Worm (Caenorhabditis elegans): ENCODE measurements around the gene sly-1.

Gene sly-1

DNA sequence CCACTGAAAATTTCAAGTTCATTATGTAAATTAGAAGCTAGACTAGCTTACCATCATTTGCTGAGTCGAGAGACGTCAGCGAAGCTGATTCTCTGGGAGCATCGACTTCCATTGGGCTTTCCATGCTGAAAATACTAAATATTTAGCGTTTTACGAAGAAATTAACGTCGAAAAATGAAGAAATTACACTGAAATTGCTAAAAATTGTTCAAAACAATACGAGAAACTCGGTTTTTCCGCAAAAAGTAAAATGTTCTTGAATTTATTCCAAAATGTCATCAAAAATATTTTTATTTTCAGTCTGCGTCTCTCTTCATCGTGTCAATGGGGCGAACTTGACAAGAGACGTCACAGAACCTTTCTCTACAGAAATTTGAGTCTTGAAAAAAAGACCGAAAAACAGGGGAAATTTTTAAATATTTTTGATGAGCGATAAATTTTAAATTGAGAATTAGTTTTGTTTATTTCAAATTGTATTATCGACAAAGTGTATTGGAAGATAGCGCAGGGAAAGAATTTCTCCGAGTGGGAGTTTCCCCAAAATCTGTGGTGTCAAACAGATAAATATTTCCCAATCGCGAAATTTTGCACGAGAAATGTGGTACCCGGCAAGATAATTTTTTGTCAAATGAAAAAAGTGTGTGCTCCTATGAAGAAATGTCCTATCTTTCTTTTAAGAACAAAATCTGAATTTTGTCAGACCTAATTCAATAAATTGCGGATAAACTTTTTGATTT lies 46.3 kb upstream of the sly-1 start, which contains the start of gene ecps-1 (continued):
- TF ChIP-seq nfyb-1 (GFP tag; IDR thresholded peaks at IDR 0.05) = 0 out of 2 replicates have a peak, but pooled peaks have one; percentile 54

DNA sequence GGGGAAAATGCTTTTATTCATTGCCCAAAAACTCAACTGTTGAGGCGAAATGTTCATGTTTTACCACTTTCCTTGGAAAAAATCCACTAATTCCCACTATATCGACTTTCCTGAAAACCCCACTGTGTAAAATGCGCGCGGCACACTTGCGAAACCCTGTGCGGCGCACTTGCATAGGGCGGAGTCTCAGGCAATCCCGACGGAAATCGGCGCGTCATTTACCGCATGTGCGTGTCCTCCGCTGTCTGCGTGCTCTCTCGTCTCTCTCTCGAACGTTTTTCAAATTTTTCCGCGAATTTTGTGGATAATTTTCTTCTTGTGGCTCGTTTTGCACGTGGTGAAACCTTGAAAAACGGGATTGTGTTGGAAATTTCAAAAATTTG lies 45.7 kb upstream of the sly-1 start, which contains the start of gene atx-2:
atx-2 (plus strand) TSS at position 226 of the 383 bp plus-strand sequence.
- TF ChIP-seq lag-1 (GFP tag; IDR thresholded peaks at IDR 0.05) (no peak), atf-7 (tag; optimal IDR thresholded peaks at IDR 0.05) (peak; percentile 83), snpc-3.4 (tag; optimal IDR thresholded peaks at IDR 0.05) (peak; percentile 76), tlf-1 (GFP tag; optimal IDR thresholded peaks at IDR 0.05) (peak; percentile 82), unc-62 (GFP tag; optimal IDR thresholded peaks at IDR 0.05) (no peak), hsf-1 (GFP tag; IDR thresholded peaks at IDR 0.05) (peak; percentile 69; the same call in 1 of the 2 replicates), ccch-3 (GFP tag; optimal IDR thresholded peaks at IDR 0.05) (no peak), F57A8.1 (GFP tag; optimal IDR thresholded peaks at IDR 0.05) (no peak), K12H6.12 (tag; optimal IDR thresholded peaks at IDR 0.05) (peak; percentile 84), xnd-1 (tag; optimal IDR thresholded peaks at IDR 0.05) (peak; percentile 55), cebp-2 (GFP tag; IDR thresholded peaks at IDR 0.05) (peak; percentile 74; the same call in 1 of the 2 replicates), egrh-3 (GFP tag; IDR thresholded peaks at IDR 0.05) (peak; percentile 79), bed-2 (GFP tag; IDR thresholded peaks at IDR 0.05) (peak; percentile 81), F23B12.7 (tag; optimal IDR thresholded peaks at IDR 0.05; ENCODE audit: insufficient read depth) (no peak), mes-4 (tag; optimal IDR thresholded peaks at IDR 0.05) (no peak), ceh-58 (GFP tag; IDR thresholded peaks at IDR 0.05) (0 out of 2 replicates have a peak, but pooled peaks have one; percentile 64), B0035.1 (tag; optimal IDR thresholded peaks at IDR 0.05) (peak; percentile 67), unc-130 (GFP tag; optimal IDR thresholded peaks at IDR 0.05) (peak; percentile 55), nhr-27 (tag; optimal IDR thresholded peaks at IDR 0.05) (no peak), hrde-1 (tag; optimal IDR thresholded peaks at IDR 0.05; ENCODE audit: borderline replicate concordance) (peak; percentile 88), B0336.3 (GFP tag; IDR thresholded peaks at IDR 0.05) (peak; percentile 86), nhr-80 (tag; optimal IDR thresholded peaks at IDR 0.05) (peak; percentile 67), egl-44 (GFP tag; IDR thresholded peaks at IDR 0.05) (peak; percentile 92), efl-1 (GFP tag; optimal IDR thresholded peaks at IDR 0.05) (peak; percentile 77), fkh-3 (tag; optimal IDR thresholded peaks at IDR 0.05) (no peak), madf-10 (tag; optimal IDR thresholded peaks at IDR 0.05) (peak; percentile 89), rpc-1 (optimal IDR thresholded peaks at IDR 0.05) (peak; percentile 57), rpc-1 (tag; optimal IDR thresholded peaks at IDR 0.05) (no peak), ztf-25 (GFP tag; IDR thresholded peaks at IDR 0.05) (peak; percentile 96), zim-3 (tag; optimal IDR thresholded peaks at IDR 0.05) (peak; percentile 93), F55B11.4 (tag; optimal IDR thresholded peaks at IDR 0.05; ENCODE audit: borderline replicate concordance, insufficient read depth) (no peak), ceh-91 (GFP tag; IDR thresholded peaks at IDR 0.05) (peak; percentile 85), hlh-12 (tag; optimal IDR thresholded peaks at IDR 0.05) (peak; percentile 15), lin-54 (GFP tag; optimal IDR thresholded peaks at IDR 0.05) (peak; percentile 91), aptf-2 (GFP tag; conservative IDR thresholded peaks at IDR 0.05) (peak; percentile 80), ztf-3 (GFP tag; optimal IDR thresholded peaks at IDR 0.05) (no peak), akir-1 (GFP tag; optimal IDR thresholded peaks at IDR 0.05) (peak; percentile 47), chd-7 (tag; optimal IDR thresholded peaks at IDR 0.05) (peak; percentile 92), dpff-1 (tag; optimal IDR thresholded peaks at IDR 0.05) (no peak), lin-26 (GFP tag; IDR thresholded peaks at IDR 0.05) (peak; percentile 88), pbrm-1 (GFP tag; IDR thresholded peaks at IDR 0.05) (peak; percentile 95), T26A5.8 (tag; optimal IDR thresholded peaks at IDR 0.05) (peak; percentile 64), hmg-20 (GFP tag; IDR thresholded peaks at IDR 0.05) (peak; percentile 83), sea-2 (GFP tag; IDR thresholded peaks at IDR 0.05) (0 out of 2 replicates have a peak, but pooled peaks have one; percentile 70), mel-28 (tag; optimal IDR thresholded peaks at IDR 0.05; ENCODE audit: borderline replicate concordance) (peak; percentile 76)
